Fruit fly (Drosophila melanogaster) whole organism, pupa: ENCODE results near the gene Pde11.

Experiments
- CG14655 ChIP-seq: fragments of 200-800 bp; sonication (Bioruptor generic); optimal IDR thresholded peaks from 3 replicates; lab custom pipeline; 2017; ENCODE audit warnings: mild to moderate bottlenecking, missing biosample characterization, missing genetic modification reagents, missing genetic modification characterization
- CG17806 ChIP-seq: fragments of 200-800 bp; sonication (Bioruptor generic); optimal IDR thresholded peaks from 2 replicates; lab custom pipeline; 2018; ENCODE audit warnings: missing biosample characterization, mild to moderate bottlenecking, missing genetic modification characterization, moderate library complexity
- CG9948 ChIP-seq: fragments of 200-800 bp; sonication (Bioruptor generic); optimal IDR thresholded peaks from 2 replicates; lab custom pipeline; 2018; ENCODE audit warnings: missing biosample characterization, mild to moderate bottlenecking, missing genetic modification characterization, moderate library complexity
- EcR ChIP-seq: fragments of 200-800 bp; sonication (Bioruptor generic); optimal IDR thresholded peaks from 3 replicates; lab custom pipeline; 2019; ENCODE audit warnings: missing biosample characterization, missing genetic modification characterization, mild to moderate bottlenecking, moderate library complexity, missing genetic modification reagents
- Pif1A ChIP-seq: fragments of 200-800 bp; sonication (Bioruptor generic); optimal IDR thresholded peaks from 3 replicates; lab custom pipeline; 2016; ENCODE audit warnings: missing biosample characterization, missing genetic modification characterization
- Snoo ChIP-seq: fragments of 200-800 bp; sonication (Bioruptor generic); optimal IDR thresholded peaks from 3 replicates; lab custom pipeline; 2017; ENCODE audit warnings: missing biosample characterization, mild to moderate bottlenecking, missing genetic modification characterization, inconsistent platforms
- fd96Ca ChIP-seq: fragments of 200-800 bp; sonication (Bioruptor generic); IDR thresholded peaks from 3 replicates; pipeline ENCODE4 v1.3.6; 2022; ENCODE audit warnings: missing biosample characterization, missing genetic modification characterization
- gl ChIP-seq: fragments of 200-800 bp; sonication (Bioruptor generic); optimal IDR thresholded peaks from 2 replicates; lab custom pipeline; 2018; ENCODE audit warnings: missing biosample characterization, mild to moderate bottlenecking, missing genetic modification characterization

dm6 chr2L:18516367-18516766 lies 73.8 kb downstream of the Pde11 start:
- no peak for TF ChIP-seq EcR (GFP tag; lab: Kevin White, UChicago)
- no peak for TF ChIP-seq fd96Ca (GFP tag; lab: Robert Waterston, UW)
- TF ChIP-seq Pif1A (GFP tag; lab: Kevin White, UChicago) = no peak
- TF ChIP-seq gl = no peak
- TF ChIP-seq CG14655 (GFP tag; lab: Kevin White, UChicago) = no peak
- TF ChIP-seq CG9948 (tag; lab: Kevin White, UChicago) = no peak
- no peak for TF ChIP-seq CG17806 (tag; lab: Kevin White, UChicago)
- TF ChIP-seq Snoo = no peak
